Worm (Caenorhabditis elegans) whole organism, L4 larva: ENCODE data around the gene cyp-33C6.

Experiments used
- D1046.2 ChIP-seq: fragments of 200-800 bp; sonication (Bioruptor generic); IDR thresholded peaks from 2 replicates; pipeline ENCODE4 v1.3.6; 2022; ENCODE audit warnings: missing genetic modification characterization, missing compliant biosample characterization
- T26A8.4 ChIP-seq: fragments of 200-800 bp; sonication (Bioruptor generic); IDR thresholded peaks from 2 replicates; pipeline ENCODE4 v1.3.6; 2022; ENCODE audit warnings: missing genetic modification characterization, missing compliant biosample characterization
- Y48G9A.11 ChIP-seq: fragments of 200-800 bp; sonication (Bioruptor generic); IDR thresholded peaks from 2 replicates; pipeline ENCODE4 v1.3.6; 2022; ENCODE audit warnings: missing genetic modification reagents, missing genetic modification characterization, missing compliant biosample characterization
- Y5F2A.4 ChIP-seq: fragments of 200-800 bp; sonication (Bioruptor generic); optimal IDR thresholded peaks from 2 replicates; lab custom pipeline; 2018; ENCODE audit warnings: mild to moderate bottlenecking, missing genetic modification characterization, missing compliant biosample characterization
- aha-1 ChIP-seq: fragments of 150-350 bp; peaks from one replicate; lab custom pipeline; 2014; ENCODE audit warnings: missing biosample characterization, missing genetic modification characterization
- attf-4 ChIP-seq: sonication (generic microtip); optimal IDR thresholded peaks from 3 replicates; lab custom pipeline; 2017; ENCODE audit warnings: missing biosample characterization, missing genetic modification characterization
- ceh-28 ChIP-seq: fragments of 150-350 bp; optimal IDR thresholded peaks from 2 replicates; lab custom pipeline; 2014; ENCODE audit warnings: missing biosample characterization, missing genetic modification reagents, missing genetic modification characterization
- ceh-32 ChIP-seq: sonication (generic microtip); optimal IDR thresholded peaks from 2 replicates; lab custom pipeline; 2016; ENCODE audit warnings: mild to moderate bottlenecking, missing genetic modification characterization, missing compliant biosample characterization; ENCODE audit not compliant: poor library complexity
- ceh-62 ChIP-seq: sonication (generic microtip); optimal IDR thresholded peaks from 2 replicates; lab custom pipeline; 2017; ENCODE audit warnings: missing biosample characterization, missing genetic modification characterization
- ceh-82 ChIP-seq: sonication (generic microtip); optimal IDR thresholded peaks from 2 replicates; lab custom pipeline; 2017; ENCODE audit warnings: missing biosample characterization, missing genetic modification characterization
- daf-16 ChIP-seq, 3 experiments: sonication (generic microtip); optimal IDR thresholded peaks; 2 replicates each; lab custom pipeline; 2016 to 2017; ENCODE audit warnings: missing genetic modification characterization in 3 of 3, missing genetic modification reagents in 3 of 3, mild to moderate bottlenecking in 2 of 3, missing compliant biosample characterization in 2 of 3, missing biosample characterization in 1 of 3, moderate library complexity in 1 of 3
- dmd-6 ChIP-seq: fragments of 200-800 bp; sonication (Bioruptor generic); IDR thresholded peaks from 2 replicates; pipeline ENCODE4 v1.3.6; 2022; ENCODE audit warnings: missing genetic modification reagents, missing genetic modification characterization, missing compliant biosample characterization
- dmd-8 ChIP-seq: fragments of 200-800 bp; sonication (Bioruptor generic); IDR thresholded peaks from 2 replicates; pipeline ENCODE4 v1.3.6; 2022; ENCODE audit warnings: missing genetic modification characterization, missing compliant biosample characterization
- duxl-1 ChIP-seq: sonication (generic microtip); optimal IDR thresholded peaks from 2 replicates; lab custom pipeline; 2016; ENCODE audit warnings: mild to moderate bottlenecking, missing genetic modification characterization, moderate library complexity, missing compliant biosample characterization; ENCODE audit not compliant: poor library complexity
- dve-1 ChIP-seq: sonication (generic microtip); optimal IDR thresholded peaks from 2 replicates; lab custom pipeline; 2017; ENCODE audit warnings: antibody characterized with exemption, mild to moderate bottlenecking, missing genetic modification characterization, missing compliant biosample characterization; ENCODE audit not compliant: insufficient read depth
- egl-43 ChIP-seq: fragments of 200-800 bp; sonication (Bioruptor generic); IDR thresholded peaks from 2 replicates; pipeline ENCODE4 v1.3.6; 2022; ENCODE audit warnings: missing genetic modification reagents, missing genetic modification characterization, missing compliant biosample characterization
- fos-1 ChIP-seq: fragments of 150-350 bp; optimal IDR thresholded peaks from 2 replicates; lab custom pipeline; 2014; ENCODE audit warnings: missing biosample characterization, missing genetic modification characterization
- hlh-11 ChIP-seq: fragments of 200-800 bp; sonication (Bioruptor generic); optimal IDR thresholded peaks from 2 replicates; lab custom pipeline; 2018; ENCODE audit warnings: mild to moderate bottlenecking, missing genetic modification characterization, missing compliant biosample characterization
- hlh-30 ChIP-seq: sonication (generic microtip); optimal IDR thresholded peaks from 2 replicates; lab custom pipeline; 2017; ENCODE audit warnings: antibody characterized with exemption, mild to moderate bottlenecking, missing genetic modification characterization, missing compliant biosample characterization; ENCODE audit not compliant: insufficient read depth
- lim-7 ChIP-seq: fragments of 200-800 bp; sonication (Bioruptor generic); IDR thresholded peaks from 2 replicates; pipeline ENCODE4 v1.3.6; 2022; ENCODE audit warnings: missing genetic modification characterization, missing compliant biosample characterization
- lsy-2 ChIP-seq, 2 experiments: fragments of 150-350 bp in 1 of 2; sonication (generic microtip) in 1 of 2; optimal IDR thresholded peaks; 2 replicates each; lab custom pipeline; 2014 to 2017; ENCODE audit warnings: missing biosample characterization in 2 of 2, missing genetic modification characterization in 2 of 2
- madf-5 ChIP-seq, 2 experiments: fragments of 200-800 bp; sonication (Bioruptor generic); IDR thresholded peaks; 2 replicates each; pipeline ENCODE4 v1.3.6; 2022; ENCODE audit warnings: missing compliant biosample characterization in 2 of 2, missing genetic modification characterization in 2 of 2
- madf-9 ChIP-seq: fragments of 200-800 bp; sonication (Bioruptor generic); conservative IDR thresholded peaks from 2 replicates; pipeline ENCODE4 v1.3.6; 2022; ENCODE audit warnings: missing genetic modification reagents, missing genetic modification characterization, missing compliant biosample characterization
- mep-1 ChIP-seq: fragments of 150-350 bp; sonication (generic microtip); optimal IDR thresholded peaks from 3 replicates; lab custom pipeline; 2014; ENCODE audit warnings: missing biosample characterization, missing genetic modification characterization
- mes-2 ChIP-seq: sonication (generic microtip); optimal IDR thresholded peaks from 2 replicates; lab custom pipeline; 2016; ENCODE audit warnings: missing genotype, mild to moderate bottlenecking, missing genetic modification characterization, missing compliant biosample characterization; ENCODE audit not compliant: poor library complexity, severe bottlenecking
- mxl-3 ChIP-seq: fragments of 200-800 bp; sonication (Bioruptor generic); optimal IDR thresholded peaks from 2 replicates; lab custom pipeline; 2018; ENCODE audit warnings: mild to moderate bottlenecking, missing genetic modification characterization, missing compliant biosample characterization
- nhr-28 ChIP-seq: fragments of 150-350 bp; optimal IDR thresholded peaks from 2 replicates; lab custom pipeline; 2014; ENCODE audit warnings: missing biosample characterization, missing genetic modification characterization
- nhr-6 ChIP-seq: fragments of 150-350 bp; optimal IDR thresholded peaks from 2 replicates; lab custom pipeline; 2014; ENCODE audit warnings: missing biosample characterization, missing genetic modification characterization
- pha-4 ChIP-seq, 2 experiments: fragments of 150-350 bp in 1 of 2; fragments of 200-800 bp in 1 of 2; sonication (Bioruptor generic) in 1 of 2; IDR thresholded peaks in 1 of 2; optimal IDR thresholded peaks in 1 of 2; 2 replicates each; pipeline versions ENCODE4 v1.3.6 to Lab custom; 2014 to 2022; ENCODE audit warnings: missing genetic modification characterization in 2 of 2, missing genetic modification reagents in 2 of 2, missing biosample characterization in 1 of 2, missing compliant biosample characterization in 1 of 2
- saeg-2 ChIP-seq: fragments of 200-800 bp; sonication (Bioruptor generic); IDR thresholded peaks from 2 replicates; pipeline ENCODE4 v1.3.6; 2022; ENCODE audit warnings: missing genetic modification reagents, missing genetic modification characterization, missing compliant biosample characterization
- set-16 ChIP-seq: fragments of 200-800 bp; sonication (Bioruptor generic); IDR thresholded peaks from 2 replicates; pipeline ENCODE4 v1.3.6; 2022; ENCODE audit warnings: missing genetic modification reagents, missing genetic modification characterization, missing compliant biosample characterization
- snpc-4 ChIP-seq: fragments of 150-350 bp; optimal IDR thresholded peaks from 2 replicates; lab custom pipeline; 2014; ENCODE audit warnings: missing biosample characterization, missing genetic modification characterization
- spr-3 ChIP-seq: fragments of 200-800 bp; sonication (Bioruptor generic); optimal IDR thresholded peaks from 2 replicates; lab custom pipeline; 2018; ENCODE audit warnings: mild to moderate bottlenecking, missing genetic modification characterization, missing compliant biosample characterization
- unc-39 ChIP-seq: sonication (generic microtip); optimal IDR thresholded peaks from 2 replicates; lab custom pipeline; 2017; ENCODE audit warnings: missing biosample characterization, missing genetic modification characterization
- unc-62 ChIP-seq, 3 experiments: fragments of 150-350 bp in 1 of 3; sonication (generic microtip); optimal IDR thresholded peaks in 2 of 3; peaks in 1 of 3; 1 replicate in 1 of 3; 2 replicates in 2 of 3; lab custom pipeline; 2014 to 2017; ENCODE audit warnings: missing biosample characterization in 3 of 3, missing genetic modification characterization in 3 of 3, missing genetic modification reagents in 3 of 3, missing genotype in 1 of 3
- vab-7 ChIP-seq: fragments of 200-800 bp; sonication (Bioruptor generic); IDR thresholded peaks from 2 replicates; pipeline ENCODE4 v1.3.6; 2022; ENCODE audit warnings: missing genetic modification reagents, missing genetic modification characterization, missing compliant biosample characterization
- zag-1 ChIP-seq: fragments of 150-350 bp; optimal IDR thresholded peaks from 2 replicates; lab custom pipeline; 2014; ENCODE audit warnings: missing biosample characterization, missing genetic modification characterization
- zfp-2 ChIP-seq: sonication (generic microtip); optimal IDR thresholded peaks from 2 replicates; lab custom pipeline; 2016; ENCODE audit warnings: mild to moderate bottlenecking, missing genetic modification characterization, missing compliant biosample characterization
- zfp-3 ChIP-seq: fragments of 200-800 bp; sonication (Bioruptor generic); conservative IDR thresholded peaks from 2 replicates; pipeline ENCODE4 v1.3.6; 2022; ENCODE audit warnings: missing genetic modification reagents, missing genetic modification characterization, missing compliant biosample characterization
- zip-2 ChIP-seq: fragments of 150-350 bp; optimal IDR thresholded peaks from 2 replicates; lab custom pipeline; 2014; ENCODE audit warnings: missing biosample characterization, missing genetic modification characterization

Gene cyp-33C6

DNA sequence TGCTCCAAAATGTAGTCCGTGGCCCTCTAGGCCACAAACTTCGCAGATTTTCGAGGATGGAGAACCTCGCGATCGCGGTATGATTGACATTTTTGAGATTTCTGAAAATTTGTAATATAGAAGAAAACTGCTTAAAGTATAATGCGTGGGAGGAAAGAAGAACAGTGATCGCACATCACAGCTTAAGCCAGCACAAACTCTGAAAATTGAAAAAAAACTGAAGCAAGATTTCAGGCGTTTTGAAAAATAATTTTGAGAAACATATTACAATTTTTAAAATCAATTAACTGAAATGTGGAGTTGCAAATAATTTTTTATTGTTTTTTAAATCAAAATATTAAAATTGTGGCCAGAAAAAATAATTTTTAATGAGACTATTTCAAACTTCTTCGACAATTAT lies 17.7 kb upstream of the cyp-33C6 start, which contains the start of gene nhr-275:
nhr-275 (minus strand) TSS at position 101 of the 400 bp plus-strand sequence.
- TF ChIP-seq dmd-8 (GFP tag; lab: Robert Waterston, UW) = no peak
- no peak for TF ChIP-seq madf-9
- TF ChIP-seq madf-5 (GFP tag; IDR thresholded peaks at IDR 0.05; lab: Robert Waterston, UW) = no peak
- TF ChIP-seq ceh-62 = no peak
- TF ChIP-seq vab-7 (GFP tag; lab: Robert Waterston, UW) = no peak
- no peak for TF ChIP-seq snpc-4 (tag; lab: Kevin White, UChicago)
- TF ChIP-seq nhr-28 = no peak
- no peak for TF ChIP-seq Y5F2A.4 (GFP tag; lab: Kevin White, UChicago)
- TF ChIP-seq attf-4 = no peak
- no peak for TF ChIP-seq egl-43 (GFP tag; lab: Robert Waterston, UW)
- no peak for TF ChIP-seq saeg-2
- no peak for TF ChIP-seq zfp-3 (GFP tag; lab: Robert Waterston, UW)
- no peak for TF ChIP-seq zag-1 (tag; lab: Kevin White, UChicago)
- no peak for TF ChIP-seq ceh-32 (tag; lab: Kevin White, UChicago)
- TF ChIP-seq nhr-6 (tag; lab: Kevin White, UChicago) = no peak
- TF ChIP-seq zip-2 (tag; lab: Kevin White, UChicago) = no peak
- no peak for TF ChIP-seq Y48G9A.11 (GFP tag; lab: Robert Waterston, UW)
- no peak for TF ChIP-seq D1046.2 (GFP tag; lab: Robert Waterston, UW)
- TF ChIP-seq T26A8.4 (GFP tag; lab: Robert Waterston, UW) = no peak

DNA sequence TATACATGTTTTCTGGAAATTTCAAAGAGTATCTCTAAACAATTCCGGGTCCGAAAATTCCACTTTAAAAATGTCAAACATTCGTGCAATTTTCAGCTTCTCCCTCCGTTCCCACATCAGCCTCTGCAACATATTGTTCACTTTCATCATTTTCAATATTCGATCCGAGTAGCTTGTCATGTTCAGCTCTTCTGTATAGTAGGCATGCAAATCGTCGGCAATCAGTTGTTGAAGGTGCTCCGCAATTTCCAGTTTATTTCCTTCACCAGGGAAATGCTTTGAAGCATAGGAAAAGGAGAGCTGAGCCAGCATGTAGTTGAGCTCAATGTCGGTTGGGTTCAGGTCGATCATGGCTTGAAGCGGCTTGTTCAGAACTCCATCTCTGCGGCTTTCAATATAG lies 15.7 kb upstream of the cyp-33C6 start:
- TF ChIP-seq ceh-28 (tag; lab: Kevin White, UChicago) = no peak
- peak; percentile 38 for TF ChIP-seq aha-1 (tag; lab: Kevin White, UChicago)
- no peak for TF ChIP-seq unc-39 (tag; lab: Kevin White, UChicago)
- TF ChIP-seq unc-62 (GFP tag; optimal IDR thresholded peaks at IDR 0.05 in 1 of 2; lab: Kevin White, UChicago) = peak in 1 of 2 experiments; percentile 59
- no peak for TF ChIP-seq unc-62 (tag; optimal IDR thresholded peaks at IDR 0.05; lab: Kevin White, UChicago)
- TF ChIP-seq duxl-1 (tag; lab: Kevin White, UChicago) = no peak
- TF ChIP-seq fos-1 (tag; lab: Kevin White, UChicago) = no peak

DNA sequence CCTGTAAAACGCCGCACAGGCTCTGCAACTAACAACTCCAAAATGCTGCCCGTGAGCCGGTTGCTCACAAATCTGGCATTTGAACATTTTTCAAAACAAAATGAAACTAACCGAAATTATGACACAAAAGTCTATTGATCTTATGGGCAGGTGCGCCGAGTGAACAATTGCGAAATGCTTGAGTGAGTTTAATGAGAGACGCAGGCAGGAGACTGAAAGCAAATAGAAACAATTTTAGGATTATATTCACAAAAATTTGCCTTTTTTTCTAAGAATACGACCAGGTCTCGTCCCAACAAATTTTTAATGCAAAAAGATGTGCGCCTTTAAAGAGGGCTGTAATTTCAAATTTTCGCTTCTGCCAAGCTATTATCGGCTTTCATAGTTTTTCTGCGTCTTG lies 15.2 kb upstream of the cyp-33C6 start, which contains the start of gene nhr-183:
nhr-183 (minus strand) TSS at position 180 of the 400 bp plus-strand sequence.
- TF ChIP-seq pha-4 (GFP tag; IDR thresholded peaks at IDR 0.05; lab: Robert Waterston, UW) = no peak
- peak; percentile 49 for TF ChIP-seq pha-4 (tag; optimal IDR thresholded peaks at IDR 0.05; lab: Kevin White, UChicago)
- TF ChIP-seq zfp-2 (tag; lab: Kevin White, UChicago) = no peak

DNA sequence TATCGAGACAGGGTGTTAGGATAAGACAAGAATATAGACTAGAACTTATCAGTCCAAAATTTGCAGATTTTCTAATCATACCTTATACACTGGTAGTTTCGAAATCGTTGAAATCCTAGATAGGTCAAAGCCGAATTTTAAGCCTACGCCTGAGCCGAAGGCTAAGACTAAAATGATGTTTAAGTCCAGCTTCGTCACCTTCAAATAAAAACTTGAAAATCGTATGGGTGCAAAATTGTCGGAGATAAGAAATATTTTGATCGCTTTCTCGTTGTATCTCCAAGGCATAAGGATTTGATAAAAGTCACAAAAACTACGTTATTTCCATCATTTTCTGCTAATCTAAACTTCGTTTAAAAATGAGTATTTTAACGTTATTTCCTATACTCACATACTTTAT lies 11.4 kb upstream of the cyp-33C6 start, which contains the start of gene F41B5.12:
F41B5.12 (plus strand) TSS at position 301 of the 400 bp plus-strand sequence.
- no peak for TF ChIP-seq mxl-3
- TF ChIP-seq nhr-6 (tag; lab: Kevin White, UChicago) = no peak
- TF ChIP-seq aha-1 (tag; lab: Kevin White, UChicago) = no peak
- no peak for TF ChIP-seq spr-3

DNA sequence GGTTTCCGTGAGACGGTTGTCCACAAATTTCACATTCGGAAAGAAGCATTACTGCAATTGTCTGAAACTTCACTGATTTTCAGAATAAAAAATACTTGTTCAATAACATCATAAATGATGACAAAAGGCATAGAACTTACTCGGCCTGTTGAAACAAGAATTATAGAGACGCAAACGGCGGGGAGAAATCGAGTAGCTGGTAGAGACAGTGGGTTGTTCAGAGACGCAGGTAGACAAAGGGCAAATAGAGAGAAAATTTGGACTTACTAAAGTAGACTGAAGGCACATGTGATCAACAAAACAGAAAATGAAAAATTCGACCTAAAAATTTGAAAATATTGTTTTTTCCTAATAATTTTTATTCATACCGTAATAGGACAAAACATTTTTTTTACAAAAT lies 10.5 kb upstream of the cyp-33C6 start, which contains the start of gene nhr-182:
nhr-182 (minus strand) TSS at position 178 of the 400 bp plus-strand sequence.
- TF ChIP-seq hlh-11 (tag; lab: Kevin White, UChicago) (peak; percentile 14), daf-16 (GFP tag; optimal IDR thresholded peaks at IDR 0.05; lab: Kevin White, UChicago) (no peak), daf-16 (tag; optimal IDR thresholded peaks at IDR 0.05; lab: Kevin White, UChicago) (peak; percentile 66), ceh-82 (tag; lab: Kevin White, UChicago) (no peak), mep-1 (tag; lab: Kevin White, UChicago) (no peak), duxl-1 (tag; lab: Kevin White, UChicago) (no peak), set-16 (GFP tag; lab: Robert Waterston, UW) (no peak), hlh-30 (peak; percentile 60), lsy-2 (tag; optimal IDR thresholded peaks at IDR 0.05; lab: Kevin White, UChicago) (no peak), mes-2 (tag; lab: Kevin White, UChicago) (peak; percentile 10), lim-7 (no peak), nhr-28 (peak; percentile 25), dve-1 (tag; lab: Kevin White, UChicago) (peak; percentile 53), dmd-6 (GFP tag; lab: Robert Waterston, UW) (peak; percentile 18; the same call in 1 of the 2 replicates)
- TF ChIP-seq, all 104 proteins: peak for 7
